Worm (Caenorhabditis elegans): ENCODE results near the gene tab-1.

DNA sequence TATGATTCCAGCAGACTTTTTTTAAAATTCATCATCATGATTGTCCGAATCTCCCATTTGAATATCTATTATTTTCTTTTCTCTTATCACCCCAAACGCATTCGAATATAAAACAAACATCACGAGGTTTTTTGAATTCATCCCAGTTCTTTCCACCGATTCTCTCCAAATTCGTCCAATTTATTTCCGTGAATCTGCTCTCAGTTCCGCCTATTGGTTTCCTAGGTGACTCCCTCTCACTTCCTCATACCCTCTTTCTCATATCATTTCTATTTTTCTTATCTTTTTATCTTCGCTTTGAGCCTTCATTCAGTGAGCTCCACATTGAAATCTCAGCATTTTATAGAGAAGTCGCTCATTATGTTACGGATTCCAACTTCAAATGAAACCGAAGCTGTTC is 24.0 kb upstream of the tab-1 start, which contains the start of gene T13C2.7:
- TF ChIP-seq eyg-1 (tag; optimal IDR thresholded peaks at IDR 0.05) (no peak), ceh-31 (tag; optimal IDR thresholded peaks at IDR 0.05) (no peak)

Data from whole organism, late embryonic.